Fruit fly (Drosophila melanogaster): ENCODE data around the gene CG43233.

- no peak for TF ChIP-seq CG8478 (optimal IDR thresholded peaks at IDR 0.05)
- TF ChIP-seq CTCF (optimal IDR thresholded peaks at IDR 0.05) = no peak
Observed at dm6 chr2L:20434779-20435178, 38.4 kb downstream of the CG43233 start.

Data from S2 (cell line).